Worm (Caenorhabditis elegans) whole organism, early embryonic: Measurements from ENCODE around the gene C18D11.9.

Experiments used
- F13C5.2 ChIP-seq: sonication (generic microtip); optimal IDR thresholded peaks from 2 replicates; lab custom pipeline; 2017; ENCODE audit warnings: mild to moderate bottlenecking, missing genetic modification characterization, inconsistent platforms, missing compliant biosample characterization
- ama-1 ChIP-seq: fragments of 150-350 bp; optimal IDR thresholded peaks from 2 replicates; lab custom pipeline; 2014
- ets-7 ChIP-seq: sonication (generic microtip); optimal IDR thresholded peaks from 2 replicates; lab custom pipeline; 2016; ENCODE audit warnings: missing genotype, missing genetic modification characterization, missing compliant biosample characterization
- hmg-4 ChIP-seq: fragments of 200-800 bp; sonication (Bioruptor generic); optimal IDR thresholded peaks from 2 replicates; lab custom pipeline; 2018; ENCODE audit warnings: mild to moderate bottlenecking, missing genetic modification characterization, missing compliant biosample characterization
- hnd-1 ChIP-seq: sonication (generic microtip); optimal IDR thresholded peaks from 2 replicates; lab custom pipeline; 2016; ENCODE audit warnings: missing genetic modification characterization, missing compliant biosample characterization
- pes-1 ChIP-seq: fragments of 200-800 bp; sonication (Bioruptor generic); IDR thresholded peaks from 2 replicates; pipeline ENCODE4 v1.3.6; 2022; ENCODE audit warnings: missing genetic modification reagents, missing genetic modification characterization, missing compliant biosample characterization
- tbx-11 ChIP-seq: fragments of 200-800 bp; sonication (Bioruptor generic); IDR thresholded peaks from 2 replicates; pipeline ENCODE4 v1.3.6; 2022; ENCODE audit warnings: missing genetic modification characterization, missing compliant biosample characterization
- tbx-37 ChIP-seq: fragments of 200-800 bp; sonication (Bioruptor generic); conservative IDR thresholded peaks from 2 replicates; pipeline ENCODE4 v1.3.6; 2022; ENCODE audit warnings: missing genetic modification reagents, missing genetic modification characterization, missing compliant biosample characterization

DNA sequence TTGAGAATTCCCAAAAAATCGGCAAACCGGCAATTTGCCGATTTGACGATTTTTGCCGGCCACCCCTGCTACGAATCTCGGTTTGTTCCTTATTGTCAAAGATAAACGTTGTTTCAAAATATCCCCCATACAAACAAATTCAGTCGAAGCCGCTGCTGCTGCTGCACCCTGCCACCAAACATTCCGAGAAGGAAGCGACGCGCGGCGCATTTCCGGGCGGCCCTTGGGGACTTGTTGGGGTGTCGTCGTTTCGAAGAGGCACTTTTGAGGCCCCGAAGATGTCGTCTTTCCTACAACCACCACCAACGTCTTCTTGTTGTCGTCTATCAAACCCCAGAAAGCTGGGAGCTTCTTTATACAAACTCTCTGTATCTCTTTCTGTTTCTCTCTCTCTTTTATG is 14.5 kb upstream of the C18D11.9 start:
- no peak for TF ChIP-seq pes-1 (GFP tag; lab: Robert Waterston, UW)
- no peak for TF ChIP-seq hnd-1 (tag; lab: Kevin White, UChicago)
- no peak for TF ChIP-seq ama-1
- TF ChIP-seq tbx-37 (GFP tag; lab: Robert Waterston, UW) = no peak
- TF ChIP-seq F13C5.2 (tag; lab: Kevin White, UChicago) = no peak
- TF ChIP-seq ets-7 (tag; lab: Kevin White, UChicago) = no peak
- TF ChIP-seq hmg-4 = no peak
- no peak for TF ChIP-seq tbx-11 (GFP tag; lab: Robert Waterston, UW)
